Worm (Caenorhabditis elegans) whole organism, L4 larva: ENCODE results near the gene T05C12.15.

Experiments used
- F26F4.8 ChIP-seq: fragments of 200-800 bp; sonication (Bioruptor generic); conservative IDR thresholded peaks from 2 replicates; pipeline ENCODE4 v1.3.6; 2022; ENCODE audit warnings: missing genetic modification characterization, missing compliant biosample characterization
- R02D3.7 ChIP-seq: fragments of 150-350 bp; sonication (generic microtip); optimal IDR thresholded peaks from 3 replicates; lab custom pipeline; 2014; ENCODE audit warnings: missing biosample characterization, missing genetic modification characterization
- T26A8.4 ChIP-seq: fragments of 200-800 bp; sonication (Bioruptor generic); IDR thresholded peaks from 2 replicates; pipeline ENCODE4 v1.3.6; 2022; ENCODE audit warnings: missing genetic modification characterization, missing compliant biosample characterization
- Y48G9A.11 ChIP-seq: fragments of 200-800 bp; sonication (Bioruptor generic); IDR thresholded peaks from 2 replicates; pipeline ENCODE4 v1.3.6; 2022; ENCODE audit warnings: missing genetic modification reagents, missing genetic modification characterization, missing compliant biosample characterization
- Y75B8A.6 ChIP-seq: fragments of 200-800 bp; sonication (Bioruptor generic); IDR thresholded peaks from 2 replicates; pipeline ENCODE4 v1.3.6; 2022; ENCODE audit warnings: missing genetic modification reagents, missing genetic modification characterization, missing compliant biosample characterization
- ZK337.2 ChIP-seq: fragments of 200-800 bp; sonication (Bioruptor generic); IDR thresholded peaks from 2 replicates; pipeline ENCODE4 v1.3.6; 2022; ENCODE audit warnings: missing genetic modification reagents, missing genetic modification characterization, missing compliant biosample characterization
- ZK546.5 ChIP-seq, 2 experiments: sonication (generic microtip); optimal IDR thresholded peaks; 2 replicates each; lab custom pipeline; 2017; ENCODE audit warnings: missing biosample characterization in 2 of 2, missing genetic modification characterization in 2 of 2
- ama-1 ChIP-seq: fragments of 150-350 bp; optimal IDR thresholded peaks from 2 replicates; lab custom pipeline; 2014; ENCODE audit warnings: inconsistent platforms, mixed read lengths
- ceh-20 ChIP-seq: fragments of 200-800 bp; sonication (Bioruptor generic); IDR thresholded peaks from 2 replicates; pipeline ENCODE4 v1.3.6; 2022; ENCODE audit warnings: missing genetic modification reagents, missing genetic modification characterization, missing compliant biosample characterization
- ceh-44 ChIP-seq: fragments of 200-800 bp; sonication (Bioruptor generic); IDR thresholded peaks from 2 replicates; pipeline ENCODE4 v1.3.6; 2022; ENCODE audit warnings: missing genetic modification reagents, missing genetic modification characterization, missing compliant biosample characterization
- cey-2 ChIP-seq: sonication (generic microtip); optimal IDR thresholded peaks from 3 replicates; lab custom pipeline; 2017; ENCODE audit warnings: missing genetic modification characterization, mild to moderate bottlenecking, missing compliant biosample characterization, antibody characterized with exemption, borderline replicate concordance; ENCODE audit not compliant: insufficient read depth
- ctbp-1 ChIP-seq: fragments of 200-800 bp; sonication (Bioruptor generic); IDR thresholded peaks from 2 replicates; pipeline ENCODE4 v1.3.6; 2022; ENCODE audit warnings: missing genetic modification reagents, missing genetic modification characterization, missing compliant biosample characterization
- daf-16 ChIP-seq, 3 experiments: sonication (generic microtip); optimal IDR thresholded peaks; 2 replicates each; lab custom pipeline; 2016 to 2017; ENCODE audit warnings: missing genetic modification characterization in 3 of 3, missing genetic modification reagents in 3 of 3, mild to moderate bottlenecking in 2 of 3, missing compliant biosample characterization in 2 of 3, missing biosample characterization in 1 of 3, moderate library complexity in 1 of 3
- duxl-1 ChIP-seq: sonication (generic microtip); optimal IDR thresholded peaks from 2 replicates; lab custom pipeline; 2016; ENCODE audit warnings: mild to moderate bottlenecking, missing genetic modification characterization, moderate library complexity, missing compliant biosample characterization; ENCODE audit not compliant: poor library complexity
- dve-1 ChIP-seq: sonication (generic microtip); optimal IDR thresholded peaks from 2 replicates; lab custom pipeline; 2017; ENCODE audit warnings: antibody characterized with exemption, mild to moderate bottlenecking, missing genetic modification characterization, missing compliant biosample characterization; ENCODE audit not compliant: insufficient read depth
- hlh-11 ChIP-seq: fragments of 200-800 bp; sonication (Bioruptor generic); optimal IDR thresholded peaks from 2 replicates; lab custom pipeline; 2018; ENCODE audit warnings: mild to moderate bottlenecking, missing genetic modification characterization, missing compliant biosample characterization
- hlh-30 ChIP-seq: sonication (generic microtip); optimal IDR thresholded peaks from 2 replicates; lab custom pipeline; 2017; ENCODE audit warnings: antibody characterized with exemption, mild to moderate bottlenecking, missing genetic modification characterization, missing compliant biosample characterization; ENCODE audit not compliant: insufficient read depth
- jun-1 ChIP-seq: fragments of 150-350 bp; optimal IDR thresholded peaks from 2 replicates; lab custom pipeline; 2014; ENCODE audit warnings: missing biosample characterization, missing genetic modification reagents, missing genetic modification characterization
- lim-7 ChIP-seq: fragments of 200-800 bp; sonication (Bioruptor generic); IDR thresholded peaks from 2 replicates; pipeline ENCODE4 v1.3.6; 2022; ENCODE audit warnings: missing genetic modification characterization, missing compliant biosample characterization
- lin-1 ChIP-seq: fragments of 200-800 bp; sonication (Bioruptor generic); IDR thresholded peaks from 2 replicates; pipeline ENCODE4 v1.3.6; 2022; ENCODE audit warnings: missing genetic modification reagents, missing genetic modification characterization, missing compliant biosample characterization
- lin-13 ChIP-seq: fragments of 150-350 bp; optimal IDR thresholded peaks from 2 replicates; lab custom pipeline; 2014; ENCODE audit warnings: missing biosample characterization, missing genetic modification reagents, missing genetic modification characterization
- lin-29 ChIP-seq: fragments of 200-800 bp; sonication (Bioruptor generic); IDR thresholded peaks from 2 replicates; pipeline ENCODE4 v1.3.6; 2022; ENCODE audit warnings: missing genetic modification reagents, missing genetic modification characterization, missing compliant biosample characterization
- lsy-2 ChIP-seq, 2 experiments: fragments of 150-350 bp in 1 of 2; sonication (generic microtip) in 1 of 2; optimal IDR thresholded peaks; 2 replicates each; lab custom pipeline; 2014 to 2017; ENCODE audit warnings: missing biosample characterization in 2 of 2, missing genetic modification characterization in 2 of 2
- mes-2 ChIP-seq: sonication (generic microtip); optimal IDR thresholded peaks from 2 replicates; lab custom pipeline; 2016; ENCODE audit warnings: missing genotype, mild to moderate bottlenecking, missing genetic modification characterization, missing compliant biosample characterization; ENCODE audit not compliant: poor library complexity, severe bottlenecking
- nhr-102 ChIP-seq: sonication (generic microtip); optimal IDR thresholded peaks from 2 replicates; lab custom pipeline; 2016; ENCODE audit warnings: mild to moderate bottlenecking, missing genetic modification characterization, moderate library complexity, missing compliant biosample characterization
- nhr-111 ChIP-seq: fragments of 200-800 bp; sonication (Bioruptor generic); optimal IDR thresholded peaks from 2 replicates; lab custom pipeline; 2018; ENCODE audit warnings: mild to moderate bottlenecking, missing genetic modification characterization, missing compliant biosample characterization
- nhr-237 ChIP-seq: sonication (generic microtip); optimal IDR thresholded peaks from 2 replicates; lab custom pipeline; 2017; ENCODE audit warnings: missing biosample characterization, missing genetic modification characterization
- nhr-25 ChIP-seq: sonication (generic microtip); optimal IDR thresholded peaks from 2 replicates; lab custom pipeline; 2017; ENCODE audit warnings: missing genetic modification characterization, mild to moderate bottlenecking, missing compliant biosample characterization, antibody characterized with exemption, moderate library complexity, borderline replicate concordance; ENCODE audit not compliant: insufficient read depth
- rbr-2 ChIP-seq: sonication (generic microtip); optimal IDR thresholded peaks from 2 replicates; lab custom pipeline; 2016; ENCODE audit warnings: missing genotype, missing genetic modification characterization, missing compliant biosample characterization
- saeg-2 ChIP-seq: fragments of 200-800 bp; sonication (Bioruptor generic); IDR thresholded peaks from 2 replicates; pipeline ENCODE4 v1.3.6; 2022; ENCODE audit warnings: missing genetic modification reagents, missing genetic modification characterization, missing compliant biosample characterization
- skn-1 ChIP-seq: fragments of 150-350 bp; optimal IDR thresholded peaks from 2 replicates; lab custom pipeline; 2014; ENCODE audit warnings: missing biosample characterization, missing genetic modification characterization
- snpc-4 ChIP-seq: fragments of 150-350 bp; optimal IDR thresholded peaks from 2 replicates; lab custom pipeline; 2014; ENCODE audit warnings: missing biosample characterization, missing genetic modification characterization
- spr-3 ChIP-seq: fragments of 200-800 bp; sonication (Bioruptor generic); optimal IDR thresholded peaks from 2 replicates; lab custom pipeline; 2018; ENCODE audit warnings: mild to moderate bottlenecking, missing genetic modification characterization, missing compliant biosample characterization
- tag-97 ChIP-seq: fragments of 200-800 bp; sonication (Bioruptor generic); IDR thresholded peaks from 2 replicates; pipeline ENCODE4 v1.3.6; 2022; ENCODE audit warnings: missing genetic modification characterization, missing compliant biosample characterization
- unc-130 ChIP-seq: sonication (generic microtip); optimal IDR thresholded peaks from 2 replicates; lab custom pipeline; 2016; ENCODE audit warnings: missing genetic modification reagents, missing genetic modification characterization, missing compliant biosample characterization
- unc-62 ChIP-seq, 3 experiments: fragments of 150-350 bp in 1 of 3; sonication (generic microtip); optimal IDR thresholded peaks in 2 of 3; peaks in 1 of 3; 1 replicate in 1 of 3; 2 replicates in 2 of 3; lab custom pipeline; 2014 to 2017; ENCODE audit warnings: missing biosample characterization in 3 of 3, missing genetic modification characterization in 3 of 3, missing genetic modification reagents in 3 of 3, missing genotype in 1 of 3
- vab-7 ChIP-seq: fragments of 200-800 bp; sonication (Bioruptor generic); IDR thresholded peaks from 2 replicates; pipeline ENCODE4 v1.3.6; 2022; ENCODE audit warnings: missing genetic modification reagents, missing genetic modification characterization, missing compliant biosample characterization
- zfp-3 ChIP-seq: fragments of 200-800 bp; sonication (Bioruptor generic); conservative IDR thresholded peaks from 2 replicates; pipeline ENCODE4 v1.3.6; 2022; ENCODE audit warnings: missing genetic modification reagents, missing genetic modification characterization, missing compliant biosample characterization
- zip-2 ChIP-seq: fragments of 150-350 bp; optimal IDR thresholded peaks from 2 replicates; lab custom pipeline; 2014; ENCODE audit warnings: missing biosample characterization, missing genetic modification characterization
- ztf-7 ChIP-seq: fragments of 150-350 bp; optimal IDR thresholded peaks from 2 replicates; lab custom pipeline; 2014; ENCODE audit warnings: missing biosample characterization, missing genetic modification characterization

The T05C12.15 gene

ce11 chrII:8177095-8177494 lies 7.7 kb downstream of the T05C12.15 start, which contains the start of gene acr-14:
acr-14 (minus strand) TSS chrII:8177195.
- TF ChIP-seq ceh-44 (GFP tag; lab: Robert Waterston, UW) (no peak), daf-16 (GFP tag; optimal IDR thresholded peaks at IDR 0.05; lab: Kevin White, UChicago) (no peak), daf-16 (tag; optimal IDR thresholded peaks at IDR 0.05; lab: Kevin White, UChicago) (no peak), F26F4.8 (GFP tag; lab: Robert Waterston, UW) (no peak), unc-130 (GFP tag; lab: Kevin White, UChicago) (no peak), ceh-20 (no peak), lim-7 (GFP tag; lab: Robert Waterston, UW) (no peak), snpc-4 (no peak), dve-1 (tag; lab: Kevin White, UChicago) (no peak)
- TF ChIP-seq, all 104 proteins: peak for 0

ce11 chrII:8178614-8179013 lies 9.2 kb downstream of the T05C12.15 start:
- TF ChIP-seq unc-62 (GFP tag; optimal IDR thresholded peaks at IDR 0.05 in 1 of 2; lab: Kevin White, UChicago), result peak in 1 of 2 experiments; percentile 91
- no peak for TF ChIP-seq unc-62 (tag; optimal IDR thresholded peaks at IDR 0.05; lab: Kevin White, UChicago)
- TF ChIP-seq snpc-4, result no peak

ce11 chrII:8180281-8180680 lies 10.9 kb downstream of the T05C12.15 start, which contains the start of gene T05C12.4:
T05C12.4 (minus strand) TSS chrII:8180381.
- no peak for TF ChIP-seq skn-1 (tag; lab: Kevin White, UChicago)
- TF ChIP-seq lsy-2 (tag; optimal IDR thresholded peaks at IDR 0.05; lab: Kevin White, UChicago), result no peak
- TF ChIP-seq hlh-11, result no peak
- TF ChIP-seq nhr-102, result no peak

ce11 chrII:8181437-8181836 lies 12.1 kb downstream of the T05C12.15 start, which contains the start of gene dylt-3:
dylt-3 (plus strand) TSS chrII:8181737.
- no peak for TF ChIP-seq skn-1 (tag; lab: Kevin White, UChicago)
- TF ChIP-seq hlh-30 (tag; lab: Kevin White, UChicago), result no peak
- no peak for TF ChIP-seq nhr-25 (tag; lab: Kevin White, UChicago)
- no peak for TF ChIP-seq ZK337.2 (GFP tag; lab: Robert Waterston, UW)
- TF ChIP-seq rbr-2, result no peak
- TF ChIP-seq jun-1 (tag; lab: Kevin White, UChicago), result no peak
- TF ChIP-seq unc-62 (GFP tag; optimal IDR thresholded peaks at IDR 0.05 in 1 of 2; lab: Kevin White, UChicago), result no peak
- TF ChIP-seq unc-62 (tag; optimal IDR thresholded peaks at IDR 0.05; lab: Kevin White, UChicago), result no peak
- TF ChIP-seq cey-2, result no peak
- TF ChIP-seq ama-1 (lab: Kevin White, UChicago), result no peak
- TF ChIP-seq zip-2 (tag; lab: Kevin White, UChicago), result no peak
- TF ChIP-seq vab-7, result no peak
- TF ChIP-seq, all 104 proteins: peak for 0

ce11 chrII:8185016-8185493 lies 15.7 kb downstream of the T05C12.15 start, which contains the start of the genes mig-5 and cct-1:
mig-5 (minus strand) TSS chrII:8185023.
cct-1 (plus strand) TSS chrII:8185443.
- TF ChIP-seq Y75B8A.6 (GFP tag; lab: Robert Waterston, UW), result no peak
- peak; percentile 78 for TF ChIP-seq spr-3 (GFP tag; lab: Kevin White, UChicago)
- no peak for TF ChIP-seq skn-1 (tag; lab: Kevin White, UChicago)
- TF ChIP-seq lin-29 (GFP tag; lab: Robert Waterston, UW), result peak; percentile 73
- TF ChIP-seq saeg-2 (GFP tag; lab: Robert Waterston, UW), result peak; percentile 76; the same call in 1 of the 2 replicates
- TF ChIP-seq unc-62 (GFP tag; optimal IDR thresholded peaks at IDR 0.05 in 1 of 2; lab: Kevin White, UChicago), result peak in 1 of 2 experiments; percentile 98
- no peak for TF ChIP-seq unc-62 (tag; optimal IDR thresholded peaks at IDR 0.05; lab: Kevin White, UChicago)
- peak in 1 of 2 experiments; percentile 82 for TF ChIP-seq ZK546.5 (tag; optimal IDR thresholded peaks at IDR 0.05; lab: Kevin White, UChicago)
- peak; percentile 92 for TF ChIP-seq duxl-1 (tag; lab: Kevin White, UChicago)
- TF ChIP-seq T26A8.4 (GFP tag; lab: Robert Waterston, UW), result peak; percentile 97
- no peak for TF ChIP-seq nhr-111
- TF ChIP-seq rbr-2, result peak; percentile 96
- TF ChIP-seq lin-1 (GFP tag; lab: Robert Waterston, UW), result peak; percentile 85
- peak; percentile 49 for TF ChIP-seq nhr-237 (tag; lab: Kevin White, UChicago)
- no peak for TF ChIP-seq tag-97 (GFP tag; lab: Robert Waterston, UW)
- TF ChIP-seq hlh-30 (tag; lab: Kevin White, UChicago), result peak; percentile 90
- no peak for TF ChIP-seq R02D3.7 (tag; lab: Kevin White, UChicago)
- TF ChIP-seq ctbp-1 (GFP tag; lab: Robert Waterston, UW), result peak; percentile 93
- TF ChIP-seq zfp-3 (GFP tag; lab: Robert Waterston, UW), result peak; percentile 87
- peak; percentile 81 for TF ChIP-seq zip-2 (tag; lab: Kevin White, UChicago)
- peak; percentile 98 for TF ChIP-seq mes-2 (tag; lab: Kevin White, UChicago)
- peak; percentile 87 for TF ChIP-seq lin-13 (GFP tag; lab: Kevin White, UChicago)
- peak; percentile 58 for TF ChIP-seq Y48G9A.11 (GFP tag; lab: Robert Waterston, UW)
- TF ChIP-seq ztf-7 (tag; lab: Kevin White, UChicago), result peak; percentile 87
